Worm (Caenorhabditis elegans) whole organism, midembryonic: Measurements from ENCODE around the gene mrps-17.

Source experiments
- T22C8.4 ChIP-seq: fragments of 200-800 bp; sonication (Bioruptor generic); IDR thresholded peaks from 2 replicates; pipeline ENCODE4 v1.3.6; 2022; ENCODE audit warnings: missing genetic modification characterization, missing compliant biosample characterization
- cog-1 ChIP-seq: sonication (generic microtip); optimal IDR thresholded peaks from 2 replicates; lab custom pipeline; 2016; ENCODE audit warnings: missing genetic modification characterization, missing compliant biosample characterization
- flt-1 ChIP-seq: fragments of 200-800 bp; sonication (Bioruptor generic); IDR thresholded peaks from 2 replicates; pipeline ENCODE4 v1.3.6; 2022; ENCODE audit warnings: missing genetic modification characterization, missing compliant biosample characterization
- klf-2 ChIP-seq: fragments of 200-800 bp; sonication (Bioruptor generic); conservative IDR thresholded peaks from 2 replicates; pipeline ENCODE4 v1.3.6; 2022; ENCODE audit warnings: missing genetic modification reagents, missing genetic modification characterization, missing compliant biosample characterization
- med-1 ChIP-seq: sonication (generic microtip); optimal IDR thresholded peaks from 2 replicates; lab custom pipeline; 2017; ENCODE audit warnings: missing genetic modification characterization, mild to moderate bottlenecking, missing compliant biosample characterization, antibody characterized with exemption, missing genetic modification reagents; ENCODE audit not compliant: insufficient read depth
- ref-1 ChIP-seq: fragments of 200-800 bp; sonication (Bioruptor generic); conservative IDR thresholded peaks from 2 replicates; pipeline ENCODE4 v1.3.6; 2022; ENCODE audit warnings: missing genetic modification reagents, missing genetic modification characterization, missing compliant biosample characterization
- tab-1 ChIP-seq: fragments of 200-800 bp; sonication (Bioruptor generic); IDR thresholded peaks from 2 replicates; pipeline ENCODE4 v1.3.6; 2022; ENCODE audit warnings: missing genetic modification characterization, missing compliant biosample characterization
- ztf-23 ChIP-seq: fragments of 200-800 bp; sonication (Bioruptor generic); IDR thresholded peaks from 2 replicates; pipeline ENCODE4 v1.3.6; 2022; ENCODE audit warnings: missing genetic modification reagents, missing genetic modification characterization, missing compliant biosample characterization
- ztf-29 ChIP-seq: fragments of 200-800 bp; sonication (Bioruptor generic); IDR thresholded peaks from 2 replicates; pipeline ENCODE4 v1.3.6; 2022; ENCODE audit warnings: missing genetic modification reagents, missing genetic modification characterization, missing compliant biosample characterization

The mrps-17 gene

DNA sequence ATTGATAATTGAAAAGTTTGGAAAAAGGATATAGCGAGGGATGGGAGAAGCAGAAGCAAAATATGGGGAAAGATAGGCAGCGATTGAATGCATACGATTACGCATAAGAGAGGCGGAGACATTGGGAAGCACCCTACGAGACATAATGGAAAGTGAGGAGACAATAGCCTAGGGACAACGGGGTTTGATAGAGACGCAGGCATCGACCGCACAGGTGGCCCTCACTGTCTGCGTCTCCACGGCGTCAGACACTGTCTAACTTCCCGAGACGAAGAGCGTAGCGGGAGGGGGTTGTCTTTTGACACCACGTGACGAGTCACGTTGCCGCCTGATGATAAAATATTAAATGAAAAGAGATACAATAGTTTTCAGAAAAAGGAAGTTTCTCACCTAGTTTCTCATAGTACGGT is 10.6 kb downstream of the mrps-17 start:
- TF ChIP-seq ztf-29 (GFP tag; lab: Robert Waterston, UW) (peak; percentile 39; the same call in 1 of the 2 replicates), flt-1 (GFP tag; lab: Robert Waterston, UW) (0 out of 2 replicates have a peak, but pooled peaks have one; percentile 8), cog-1 (tag; lab: Kevin White, UChicago) (peak; percentile 33), T22C8.4 (no peak)

DNA sequence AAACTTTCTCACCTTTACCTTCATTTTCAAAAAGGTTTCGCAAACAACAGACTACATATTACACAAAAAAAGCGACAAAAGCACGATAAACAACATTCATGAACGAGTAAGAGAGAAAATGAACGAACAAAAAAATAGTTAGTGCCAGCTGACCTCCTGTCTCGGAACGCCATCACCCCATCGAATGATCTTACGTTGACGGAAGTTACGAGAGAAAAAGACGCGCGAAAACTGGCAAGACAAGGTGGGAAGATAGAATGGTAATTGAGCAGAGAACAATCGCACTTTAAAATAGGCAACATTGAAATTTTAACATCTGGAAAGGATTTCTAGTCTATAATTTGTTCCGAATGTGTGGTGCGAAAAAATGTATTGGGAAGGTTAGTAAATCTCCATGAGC is 11.4 kb downstream of the mrps-17 start:
- TF ChIP-seq T22C8.4 (no peak), klf-2 (GFP tag; lab: Robert Waterston, UW) (no peak), flt-1 (GFP tag; lab: Robert Waterston, UW) (no peak), cog-1 (tag; lab: Kevin White, UChicago) (no peak), med-1 (GFP tag; lab: Kevin White, UChicago) (no peak), ref-1 (GFP tag; lab: Robert Waterston, UW) (no peak), ztf-29 (GFP tag; lab: Robert Waterston, UW) (no peak)

ce11 chrIII:6419409-6419944 is 12.1 kb downstream of the mrps-17 start, which contains the start of gene atgl-1:
atgl-1 (minus strand) TSS chrIII:6419459.
- TF ChIP-seq ztf-23 (GFP tag; lab: Robert Waterston, UW) (no peak), tab-1 (GFP tag; lab: Robert Waterston, UW) (no peak), cog-1 (tag; lab: Kevin White, UChicago) (no peak), ztf-29 (GFP tag; lab: Robert Waterston, UW) (no peak)

DNA sequence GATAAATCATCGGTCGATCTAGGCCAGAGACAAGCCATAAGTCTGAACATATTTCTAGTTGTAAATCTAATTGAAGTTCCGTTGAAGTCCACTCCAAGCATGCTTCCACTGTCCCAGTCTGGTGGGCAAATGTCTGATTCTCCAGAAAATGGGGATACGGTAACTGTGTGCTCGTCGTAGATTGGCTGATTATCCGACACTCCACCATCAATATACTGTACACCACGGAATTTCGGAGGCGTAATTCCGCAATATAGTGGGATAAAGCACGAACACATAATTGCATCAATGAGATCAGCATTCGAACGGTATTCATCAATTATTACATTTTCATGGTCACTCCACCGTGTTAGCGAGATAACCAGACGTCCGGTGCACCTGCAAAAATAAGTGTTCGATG is 13.3 kb downstream of the mrps-17 start:
- TF ChIP-seq cog-1 (tag; lab: Kevin White, UChicago) (no peak), ztf-29 (GFP tag; lab: Robert Waterston, UW) (no peak), klf-2 (GFP tag; lab: Robert Waterston, UW) (no peak), ztf-23 (GFP tag; lab: Robert Waterston, UW) (no peak), med-1 (GFP tag; lab: Kevin White, UChicago) (no peak), flt-1 (GFP tag; lab: Robert Waterston, UW) (no peak), tab-1 (GFP tag; lab: Robert Waterston, UW) (no peak), ref-1 (GFP tag; lab: Robert Waterston, UW) (no peak), T22C8.4 (no peak)

DNA sequence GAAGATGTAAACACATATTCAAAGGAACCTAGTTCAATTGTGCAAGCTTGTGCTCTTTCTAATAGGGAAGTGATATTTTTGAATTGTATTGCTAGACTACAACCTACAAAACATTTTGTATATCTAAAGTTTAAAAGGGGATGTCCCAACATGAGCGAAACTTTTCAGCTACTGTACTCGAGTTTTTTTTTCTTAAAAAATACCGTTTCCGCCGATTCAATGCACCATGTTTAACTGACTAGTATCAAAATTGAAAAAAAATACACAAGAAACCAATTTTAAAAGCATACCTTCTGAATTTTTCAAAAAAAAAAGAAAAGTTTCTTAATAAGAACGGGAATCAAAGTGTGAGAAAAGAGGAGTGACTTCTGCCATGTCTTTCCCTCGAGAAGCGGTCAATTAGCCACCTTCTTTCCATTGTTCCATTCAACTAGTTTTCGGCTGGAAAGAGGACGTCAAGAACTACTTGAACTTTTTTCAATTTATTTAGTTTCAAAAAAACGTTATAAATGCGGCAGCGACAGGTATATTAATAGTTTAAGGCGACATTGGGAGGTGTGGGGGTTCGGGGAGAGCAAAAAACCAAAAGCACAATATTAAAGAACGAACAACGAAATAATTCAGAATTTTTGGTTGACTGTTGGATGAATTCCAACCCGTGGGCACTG is 16.2 kb downstream of the mrps-17 start, which contains the start of gene nas-4:
TSS of gene nas-4 (minus strand) at position 351 of the 668 bp plus-strand sequence.
- TF ChIP-seq cog-1 (tag; lab: Kevin White, UChicago) (no peak), ztf-29 (GFP tag; lab: Robert Waterston, UW) (no peak), ztf-23 (GFP tag; lab: Robert Waterston, UW) (no peak), med-1 (GFP tag; lab: Kevin White, UChicago) (no peak), flt-1 (GFP tag; lab: Robert Waterston, UW) (no peak), tab-1 (GFP tag; lab: Robert Waterston, UW) (no peak), T22C8.4 (no peak), ref-1 (GFP tag; lab: Robert Waterston, UW) (no peak), klf-2 (GFP tag; lab: Robert Waterston, UW) (no peak)

DNA sequence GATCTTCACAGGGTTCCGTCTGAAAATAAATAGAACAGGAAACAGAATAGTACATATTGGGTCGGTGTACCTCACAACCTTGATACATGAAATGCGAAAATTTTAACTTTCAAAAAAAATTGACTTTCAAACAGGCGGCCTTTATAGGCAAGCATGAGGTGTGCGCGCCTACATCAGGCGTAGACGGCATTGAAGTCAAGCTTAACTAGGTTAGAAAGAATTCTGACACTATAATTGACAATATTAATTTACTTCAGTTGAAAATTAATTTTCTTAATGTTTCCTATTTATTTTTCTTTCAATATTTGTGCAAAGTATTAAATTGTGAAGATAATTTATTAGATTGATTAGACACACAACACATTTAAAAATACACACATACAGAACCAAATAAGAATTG is 19.7 kb downstream of the mrps-17 start, which contains the start of gene C05D11.5:
TSS of gene C05D11.5 (minus strand) at position 101 of the 400 bp plus-strand sequence.
- TF ChIP-seq ztf-29 (GFP tag; lab: Robert Waterston, UW) (no peak), klf-2 (GFP tag; lab: Robert Waterston, UW) (no peak), ztf-23 (GFP tag; lab: Robert Waterston, UW) (no peak), tab-1 (GFP tag; lab: Robert Waterston, UW) (no peak), cog-1 (tag; lab: Kevin White, UChicago) (no peak), flt-1 (GFP tag; lab: Robert Waterston, UW) (no peak), T22C8.4 (no peak), ref-1 (GFP tag; lab: Robert Waterston, UW) (no peak), med-1 (GFP tag; lab: Kevin White, UChicago) (no peak)

- no peak for TF ChIP-seq flt-1 (GFP tag; lab: Robert Waterston, UW)
- TF ChIP-seq ztf-29 (GFP tag; lab: Robert Waterston, UW) = no peak
- TF ChIP-seq klf-2 (GFP tag; lab: Robert Waterston, UW) = no peak
- no peak for TF ChIP-seq ref-1 (GFP tag; lab: Robert Waterston, UW)
- TF ChIP-seq ztf-23 (GFP tag; lab: Robert Waterston, UW) = no peak
- no peak for TF ChIP-seq tab-1 (GFP tag; lab: Robert Waterston, UW)
- TF ChIP-seq med-1 (GFP tag; lab: Kevin White, UChicago) = no peak
- TF ChIP-seq T22C8.4 = no peak
- no peak for TF ChIP-seq cog-1 (tag; lab: Kevin White, UChicago)
Observed at ce11 chrIII:6411430-6411829, 20.2 kb downstream of the mrps-17 start.

ce11 chrIII:6406829-6407228 is 24.8 kb downstream of the mrps-17 start, which contains the start of gene let-756:
let-756 (plus strand) TSS chrIII:6407129.
- TF ChIP-seq med-1 (GFP tag; lab: Kevin White, UChicago) = no peak
- no peak for TF ChIP-seq ref-1 (GFP tag; lab: Robert Waterston, UW)

DNA sequence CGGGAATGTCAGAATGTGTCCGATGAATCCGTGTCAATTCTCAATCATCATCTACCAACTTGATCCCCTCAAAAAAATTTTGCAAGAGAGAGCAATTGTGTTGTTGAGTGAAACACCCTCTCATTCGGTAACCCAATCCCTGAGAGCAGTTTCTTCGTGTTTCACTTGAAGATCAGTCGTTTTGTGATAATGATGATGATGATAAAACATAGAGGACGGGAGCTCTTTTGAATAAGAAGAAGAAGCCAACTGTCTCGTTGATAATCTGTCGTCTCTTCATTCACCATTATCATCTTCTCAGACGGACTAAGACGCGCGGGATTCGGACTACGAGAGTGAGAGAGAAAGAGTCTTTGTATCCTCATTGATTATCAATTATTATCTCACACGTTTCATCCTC is 26.5 kb downstream of the mrps-17 start:
- TF ChIP-seq cog-1 (tag; lab: Kevin White, UChicago) (no peak), klf-2 (GFP tag; lab: Robert Waterston, UW) (no peak), med-1 (GFP tag; lab: Kevin White, UChicago) (no peak), ztf-29 (GFP tag; lab: Robert Waterston, UW) (no peak), ztf-23 (GFP tag; lab: Robert Waterston, UW) (no peak)
